Fruit fly (Drosophila melanogaster): ENCODE results near the gene CG10650.

Gene CG10650

dm6 chr2L:18953512-18954254, 42.1 kb downstream of the CG10650 start (continued):
- TF ChIP-seq Rfx (GFP tag; IDR thresholded peaks at IDR 0.05), result peak; percentile 61; the same call in 1 of the 2 replicates
- TF ChIP-seq cg (GFP tag; optimal IDR thresholded peaks at IDR 0.05), result no peak
- TF ChIP-seq CG15269 (tag; optimal IDR thresholded peaks at IDR 0.05), result peak; percentile 47
- peak; percentile 13 for TF ChIP-seq zf30C (GFP tag; optimal IDR thresholded peaks at IDR 0.05)
- 0 out of 2 replicates have a peak, but pooled peaks have one; percentile 14 for TF ChIP-seq CG3847 (GFP tag; IDR thresholded peaks at IDR 0.05)
- peak; percentile 42 for TF ChIP-seq Fer3 (tag; optimal IDR thresholded peaks at IDR 0.05)
- TF ChIP-seq jumu (GFP tag; optimal IDR thresholded peaks at IDR 0.05), result no peak
- TF ChIP-seq ham (GFP tag; IDR thresholded peaks at IDR 0.05), result no peak
- peak; percentile 73 for TF ChIP-seq Meics (GFP tag; optimal IDR thresholded peaks at IDR 0.05)
- TF ChIP-seq D19B (GFP tag; optimal IDR thresholded peaks at IDR 0.05), result peak; percentile 22

- no peak for TF ChIP-seq CG9727 (GFP tag; optimal IDR thresholded peaks at IDR 0.05)
- no peak for TF ChIP-seq ro (GFP tag; IDR thresholded peaks at IDR 0.05)
- TF ChIP-seq CG2678 (tag; optimal IDR thresholded peaks at IDR 0.05), result peak; percentile 1
- TF ChIP-seq Nf-YB (GFP tag; optimal IDR thresholded peaks at IDR 0.05), result no peak
- no peak for TF ChIP-seq CG13424 (tag; optimal IDR thresholded peaks at IDR 0.05)
- TF ChIP-seq Sry-δ (GFP tag; optimal IDR thresholded peaks at IDR 0.05), result peak; percentile 90
- TF ChIP-seq CG13894 (tag; optimal IDR thresholded peaks at IDR 0.05), result peak; percentile 30
- peak; percentile 80 for TF ChIP-seq Doc3 (GFP tag; IDR thresholded peaks at IDR 0.05; ENCODE audit: partially characterized antibody)
- TF ChIP-seq CG11093 (GFP tag; IDR thresholded peaks at IDR 0.05), result no peak
- no peak for TF ChIP-seq Hand (GFP tag; optimal IDR thresholded peaks at IDR 0.05)
- TF ChIP-seq pita (GFP tag; optimal IDR thresholded peaks at IDR 0.05), result no peak
- TF ChIP-seq CG2712 (tag; optimal IDR thresholded peaks at IDR 0.05), result peak; percentile 36
- peak; percentile 12 for TF ChIP-seq CG11504 (tag; optimal IDR thresholded peaks at IDR 0.05)
- TF ChIP-seq CG3995 (GFP tag; optimal IDR thresholded peaks at IDR 0.05), result peak; percentile 65
- TF ChIP-seq CG10543 (GFP tag; optimal IDR thresholded peaks at IDR 0.05), result no peak
- no peak for TF ChIP-seq scrt (GFP tag; optimal IDR thresholded peaks at IDR 0.05)
- peak; percentile 30; the same call in 1 of the 2 replicates for TF ChIP-seq CG9932 (GFP tag; IDR thresholded peaks at IDR 0.05)
- TF ChIP-seq unc-4 (GFP tag; IDR thresholded peaks at IDR 0.05; ENCODE audit: partially characterized antibody), result peak; percentile 92
- peak; percentile 48 for TF ChIP-seq trem (tag; optimal IDR thresholded peaks at IDR 0.05)
- TF ChIP-seq CG7357 (GFP tag; IDR thresholded peaks at IDR 0.05), result no peak
- TF ChIP-seq kni (GFP tag; optimal IDR thresholded peaks at IDR 0.05), result no peak
- TF ChIP-seq Dbx (GFP tag; IDR thresholded peaks at IDR 0.05), result 0 out of 3 replicates have a peak, but pooled peaks have one; percentile 30
- TF ChIP-seq zen2 (GFP tag; IDR thresholded peaks at IDR 0.05; ENCODE audit: partially characterized antibody), result peak; percentile 81
- TF ChIP-seq Opbp (GFP tag; IDR thresholded peaks at IDR 0.05; ENCODE audit: partially characterized antibody), result peak; percentile 91
- TF ChIP-seq CG4424 (GFP tag; optimal IDR thresholded peaks at IDR 0.05), result no peak
- no peak for TF ChIP-seq slp2 (GFP tag; optimal IDR thresholded peaks at IDR 0.05)
- TF ChIP-seq unpg (GFP tag; optimal IDR thresholded peaks at IDR 0.05), result no peak
- TF ChIP-seq CG4730 (GFP tag; IDR thresholded peaks at IDR 0.05), result no peak
- peak; percentile 46 for TF ChIP-seq CG2120 (GFP tag; optimal IDR thresholded peaks at IDR 0.05)
- TF ChIP-seq Lhr (GFP tag; optimal IDR thresholded peaks at IDR 0.05), result peak; percentile 53
- TF ChIP-seq CG10267 (tag; optimal IDR thresholded peaks at IDR 0.05), result peak; percentile 71
- peak; percentile 76 for TF ChIP-seq CG9797 (GFP tag; optimal IDR thresholded peaks at IDR 0.05)
- peak; percentile 10 for TF ChIP-seq CG8924 (tag; optimal IDR thresholded peaks at IDR 0.05)
- peak; percentile 68; the same call in 2 of the 3 replicates for TF ChIP-seq CG7963 (GFP tag; IDR thresholded peaks at IDR 0.05; ENCODE audit: partially characterized antibody)
- no peak for TF ChIP-seq MTF-1 (GFP tag; optimal IDR thresholded peaks at IDR 0.05; ENCODE audit: borderline replicate concordance)
- TF ChIP-seq CG10209 (GFP tag; optimal IDR thresholded peaks at IDR 0.05), result no peak
- TF ChIP-seq lola (GFP tag; optimal IDR thresholded peaks at IDR 0.05), result no peak
These were observed 44.1 kb downstream of the CG10650 start, which contains the start of gene Nedd8 for dm6 chr2L:18951674-18952073. Gene Nedd8 (minus strand): TSS chr2L:18951837.

All from whole organism, embryonic.